Fruit fly (Drosophila melanogaster) whole organism, embryonic: ENCODE data around the gene LIMK1.
A peak's percentile ranks its signal among the peaks of the same experiment; 100 is the strongest.

ENCODE experiments used
- Atf3 ChIP-seq: fragments of 200-800 bp; sonication (Bioruptor generic); optimal IDR thresholded peaks from 3 replicates; lab custom pipeline; 2016; ENCODE audit warnings: missing biosample characterization, missing genetic modification characterization
- B-H2 ChIP-seq: fragments of 200-800 bp; sonication (Bioruptor generic); optimal IDR thresholded peaks from 2 replicates; lab custom pipeline; 2018; ENCODE audit warnings: missing biosample characterization, mild to moderate bottlenecking, missing genetic modification characterization
- CG1024 ChIP-seq: fragments of 200-800 bp; sonication (Bioruptor generic); IDR thresholded peaks from 2 replicates; pipeline ENCODE4 v1.3.6; 2022; ENCODE audit warnings: missing biosample characterization, missing genetic modification characterization
- CG11696 ChIP-seq: fragments of 200-800 bp; sonication (Bioruptor generic); IDR thresholded peaks from 2 replicates; pipeline ENCODE4 v1.3.6; 2022; ENCODE audit warnings: missing biosample characterization, missing genetic modification characterization
- CG13424 ChIP-seq: fragments of 200-800 bp; sonication (Bioruptor generic); optimal IDR thresholded peaks from 2 replicates; lab custom pipeline; 2019; ENCODE audit warnings: missing biosample characterization, mild to moderate bottlenecking, missing genetic modification characterization, moderate library complexity
- CG13894 ChIP-seq: fragments of 200-800 bp; sonication (Bioruptor generic); optimal IDR thresholded peaks from 3 replicates; lab custom pipeline; 2018; ENCODE audit warnings: missing biosample characterization, mild to moderate bottlenecking, missing genetic modification characterization, moderate library complexity
- CG14441 ChIP-seq: fragments of 200-800 bp; sonication (Bioruptor generic); IDR thresholded peaks from 2 replicates; pipeline ENCODE4 v1.3.6; 2022; ENCODE audit warnings: missing biosample characterization, missing genetic modification characterization
- CG15601 ChIP-seq: fragments of 200-800 bp; sonication (Bioruptor generic); optimal IDR thresholded peaks from 3 replicates; lab custom pipeline; 2019; ENCODE audit warnings: missing biosample characterization, mild to moderate bottlenecking, missing genetic modification characterization, moderate library complexity
- CG1602 ChIP-seq: fragments of 200-800 bp; sonication (Bioruptor generic); optimal IDR thresholded peaks from 3 replicates; lab custom pipeline; 2016; ENCODE audit warnings: missing biosample characterization, missing genetic modification characterization
- CG1647 ChIP-seq: fragments of 200-800 bp; sonication (Bioruptor generic); optimal IDR thresholded peaks from 3 replicates; lab custom pipeline; 2016; ENCODE audit warnings: missing biosample characterization, missing genetic modification characterization
- CG16863 ChIP-seq: fragments of 200-800 bp; sonication (Bioruptor generic); optimal IDR thresholded peaks from 3 replicates; lab custom pipeline; 2016; ENCODE audit warnings: missing biosample characterization, missing genetic modification characterization
- CG2712 ChIP-seq: fragments of 200-800 bp; optimal IDR thresholded peaks from 3 replicates; lab custom pipeline; 2019; ENCODE audit warnings: missing biosample characterization, mild to moderate bottlenecking, missing genetic modification characterization, moderate library complexity
- CG30403 ChIP-seq: fragments of 200-800 bp; sonication (Bioruptor generic); optimal IDR thresholded peaks from 3 replicates; lab custom pipeline; 2016; ENCODE audit warnings: missing biosample characterization, missing genetic modification characterization
- CG32532 ChIP-seq: fragments of 200-800 bp; sonication (Bioruptor generic); IDR thresholded peaks from 2 replicates; pipeline ENCODE4 v1.3.6; 2022; ENCODE audit warnings: missing biosample characterization, missing genetic modification characterization
- CG3407 ChIP-seq: fragments of 200-800 bp; sonication (Bioruptor generic); optimal IDR thresholded peaks from 2 replicates; lab custom pipeline; 2018; ENCODE audit warnings: missing biosample characterization, mild to moderate bottlenecking, missing genetic modification characterization
- CG34376 ChIP-seq: fragments of 200-800 bp; sonication (Bioruptor generic); optimal IDR thresholded peaks from 2 replicates; lab custom pipeline; 2018; ENCODE audit warnings: missing biosample characterization, mild to moderate bottlenecking, missing genetic modification characterization
- CG6175 ChIP-seq: fragments of 200-800 bp; sonication (Bioruptor generic); IDR thresholded peaks from 3 replicates; pipeline ENCODE4 v1.3.6; 2022; ENCODE audit warnings: missing biosample characterization, missing genetic modification characterization
- CG6765 ChIP-seq: fragments of 200-800 bp; sonication (Bioruptor generic); optimal IDR thresholded peaks from 3 replicates; lab custom pipeline; 2017; ENCODE audit warnings: missing biosample characterization, mild to moderate bottlenecking, missing genetic modification characterization
- CG6791 ChIP-seq: fragments of 200-800 bp; sonication (Bioruptor generic); IDR thresholded peaks from 3 replicates; pipeline ENCODE4 v1.3.6; 2022; ENCODE audit warnings: missing biosample characterization, missing genetic modification characterization; ENCODE audit not compliant: partially characterized antibody
- CG7271 ChIP-seq: fragments of 200-800 bp; sonication (Bioruptor generic); optimal IDR thresholded peaks from 2 replicates; lab custom pipeline; 2018; ENCODE audit warnings: missing biosample characterization, mild to moderate bottlenecking, missing genetic modification characterization, moderate library complexity
- CG7745 ChIP-seq: fragments of 200-800 bp; sonication (Bioruptor generic); optimal IDR thresholded peaks from 2 replicates; lab custom pipeline; 2018; ENCODE audit warnings: missing biosample characterization, mild to moderate bottlenecking, missing genetic modification characterization, moderate library complexity
- CG7839 ChIP-seq: fragments of 200-800 bp; sonication (Bioruptor generic); optimal IDR thresholded peaks from 3 replicates; lab custom pipeline; 2018; ENCODE audit warnings: missing biosample characterization, mild to moderate bottlenecking, missing genetic modification characterization, moderate library complexity
- CG7928 ChIP-seq: fragments of 200-800 bp; sonication (Bioruptor generic); optimal IDR thresholded peaks from 2 replicates; lab custom pipeline; 2017; ENCODE audit warnings: missing biosample characterization, mild to moderate bottlenecking, missing genetic modification characterization
- CG8924 ChIP-seq: fragments of 200-800 bp; optimal IDR thresholded peaks from 3 replicates; lab custom pipeline; 2019; ENCODE audit warnings: missing biosample characterization, mild to moderate bottlenecking, missing genetic modification characterization, moderate library complexity
- CG9727 ChIP-seq: fragments of 200-800 bp; sonication (Bioruptor generic); optimal IDR thresholded peaks from 3 replicates; lab custom pipeline; 2017; ENCODE audit warnings: missing biosample characterization, mild to moderate bottlenecking, missing genetic modification characterization
- CkIIα-i1 ChIP-seq: fragments of 200-800 bp; sonication (Bioruptor generic); IDR thresholded peaks from 2 replicates; pipeline ENCODE4 v1.3.6; 2022; ENCODE audit warnings: missing biosample characterization, missing genetic modification characterization
- Dbx ChIP-seq: fragments of 200-800 bp; sonication (Bioruptor generic); IDR thresholded peaks from 3 replicates; pipeline ENCODE4 v1.3.6; 2022; ENCODE audit warnings: missing biosample characterization, missing genetic modification characterization
- H15 ChIP-seq: fragments of 200-800 bp; sonication (Bioruptor generic); IDR thresholded peaks from 3 replicates; pipeline ENCODE4 v1.3.6; 2022; ENCODE audit warnings: missing biosample characterization, missing genetic modification characterization
- H2.0 ChIP-seq: fragments of 200-800 bp; sonication (Bioruptor generic); IDR thresholded peaks from 2 replicates; pipeline ENCODE4 v1.3.6; 2022; ENCODE audit warnings: missing biosample characterization, missing genetic modification characterization
- Kr ChIP-seq: fragments of 200-800 bp; sonication (Bioruptor generic); optimal IDR thresholded peaks from 2 replicates; lab custom pipeline; 2017; ENCODE audit warnings: missing biosample characterization, mild to moderate bottlenecking, missing genetic modification characterization
- Mad ChIP-seq: fragments of 200-800 bp; sonication (Bioruptor generic); optimal IDR thresholded peaks from 2 replicates; lab custom pipeline; 2016; ENCODE audit warnings: missing biosample characterization, missing genetic modification characterization
- Neu2 ChIP-seq: fragments of 200-800 bp; sonication (Bioruptor generic); optimal IDR thresholded peaks from 3 replicates; lab custom pipeline; 2016; ENCODE audit warnings: missing biosample characterization, missing genetic modification characterization, borderline replicate concordance
- Oaz ChIP-seq: fragments of 200-800 bp; sonication (Bioruptor generic); IDR thresholded peaks from 2 replicates; pipeline ENCODE4 v1.3.6; 2022; ENCODE audit warnings: missing biosample characterization, missing genetic modification characterization
- Sry-δ ChIP-seq: fragments of 200-800 bp; sonication (Bioruptor generic); optimal IDR thresholded peaks from 2 replicates; lab custom pipeline; 2016; ENCODE audit warnings: missing biosample characterization, missing genetic modification characterization
- Taf1 ChIP-seq: fragments of 200-800 bp; sonication (Bioruptor generic); IDR thresholded peaks from 2 replicates; pipeline ENCODE4 v1.3.6; 2022; ENCODE audit warnings: missing biosample characterization, missing genetic modification characterization
- Tbp ChIP-seq: fragments of >200 bp; optimal IDR thresholded peaks from 2 replicates; lab custom pipeline; 2018; ENCODE audit warnings: missing biosample characterization, missing genetic modification characterization
- ap ChIP-seq: fragments of 200-800 bp; sonication (Bioruptor generic); IDR thresholded peaks from 2 replicates; pipeline ENCODE4 v1.3.6; 2022; ENCODE audit warnings: missing biosample characterization, missing genetic modification characterization
- bigmax ChIP-seq: fragments of 200-800 bp; sonication (Bioruptor generic); optimal IDR thresholded peaks from 2 replicates; lab custom pipeline; 2018; ENCODE audit warnings: missing biosample characterization, mild to moderate bottlenecking, missing genetic modification characterization
- cato ChIP-seq: fragments of 200-800 bp; sonication (Bioruptor generic); optimal IDR thresholded peaks from 2 replicates; lab custom pipeline; 2016; ENCODE audit warnings: missing biosample characterization, missing genetic modification characterization, borderline replicate concordance
- dpn ChIP-seq, 2 experiments: fragments of 200-800 bp; sonication (Bioruptor generic); optimal IDR thresholded peaks; 3 replicates each; lab custom pipeline; 2016; ENCODE audit warnings: missing biosample characterization in 2 of 2, missing genetic modification characterization in 2 of 2
- gfzf ChIP-seq: fragments of 200-800 bp; sonication (Bioruptor generic); optimal IDR thresholded peaks from 2 replicates; lab custom pipeline; 2016; ENCODE audit warnings: missing biosample characterization, mild to moderate bottlenecking, missing genetic modification characterization, moderate library complexity
- lmd ChIP-seq: fragments of 200-800 bp; sonication (Bioruptor generic); IDR thresholded peaks from 2 replicates; pipeline ENCODE4 v1.3.6; 2022; ENCODE audit warnings: missing biosample characterization, missing genetic modification characterization
- lola ChIP-seq, 3 experiments: fragments of >200 bp in 2 of 3; fragments of 200-800 bp in 1 of 3; sonication (Bioruptor generic) in 1 of 3; optimal IDR thresholded peaks; 2 replicates each; lab custom pipeline; 2017 to 2019; ENCODE audit warnings: missing biosample characterization in 3 of 3, missing genetic modification characterization in 3 of 3, mild to moderate bottlenecking in 1 of 3, moderate library complexity in 1 of 3
- pzg ChIP-seq: fragments of 200-800 bp; sonication (Bioruptor generic); optimal IDR thresholded peaks from 3 replicates; lab custom pipeline; 2018; ENCODE audit warnings: missing biosample characterization, mild to moderate bottlenecking, missing genetic modification characterization, moderate library complexity
- rib ChIP-seq: fragments of 200-800 bp; sonication (Bioruptor generic); IDR thresholded peaks from 2 replicates; pipeline ENCODE4 v1.3.6; 2022; ENCODE audit warnings: missing biosample characterization, missing genetic modification characterization
- row ChIP-seq: fragments of 200-800 bp; sonication (Bioruptor generic); IDR thresholded peaks from 3 replicates; pipeline ENCODE4 v1.3.6; 2022; ENCODE audit warnings: missing biosample characterization, missing genetic modification characterization
- seq ChIP-seq: fragments of 200-800 bp; sonication (Bioruptor generic); IDR thresholded peaks from 2 replicates; pipeline ENCODE4 v1.3.6; 2022; ENCODE audit warnings: missing biosample characterization, missing genetic modification characterization
- sim ChIP-seq: fragments of 200-800 bp; sonication (Bioruptor generic); IDR thresholded peaks from 2 replicates; pipeline ENCODE4 v1.3.6; 2022; ENCODE audit warnings: missing biosample characterization, missing genetic modification characterization
- trem ChIP-seq: fragments of 200-800 bp; optimal IDR thresholded peaks from 3 replicates; lab custom pipeline; 2019; ENCODE audit warnings: missing biosample characterization, mild to moderate bottlenecking, missing genetic modification characterization, moderate library complexity
- twi ChIP-seq: fragments of 200-800 bp; optimal IDR thresholded peaks from 2 replicates; lab custom pipeline; 2019; ENCODE audit warnings: missing biosample characterization, mild to moderate bottlenecking, missing genetic modification characterization, moderate library complexity
- vvl ChIP-seq: fragments of 200-800 bp; sonication (Bioruptor generic); IDR thresholded peaks from 2 replicates; pipeline ENCODE4 v1.3.6; 2022; ENCODE audit warnings: missing biosample characterization, missing genetic modification characterization
- zf30C ChIP-seq: fragments of 200-800 bp; sonication (Bioruptor generic); optimal IDR thresholded peaks from 3 replicates; lab custom pipeline; 2018; ENCODE audit warnings: missing biosample characterization, mild to moderate bottlenecking, missing genetic modification characterization

The LIMK1 gene

dm6 chrX:12547657-12548056 lies 44.3 kb downstream of the LIMK1 start (continued):
- TF ChIP-seq CG2712 (tag; lab: Kevin White, UChicago) (no peak), CG16863 (GFP tag; lab: Kevin White, UChicago) (no peak), CG9727 (GFP tag; lab: Kevin White, UChicago) (no peak), CG11696 (no peak), Neu2 (GFP tag; lab: Kevin White, UChicago) (no peak), trem (tag; lab: Kevin White, UChicago) (peak; percentile 5), CG7928 (GFP tag; lab: Kevin White, UChicago) (no peak), CG7271 (tag; lab: Kevin White, UChicago) (no peak), CG6765 (GFP tag; lab: Kevin White, UChicago) (no peak), Mad (GFP tag; lab: Kevin White, UChicago) (no peak), CG34376 (GFP tag; lab: Kevin White, UChicago) (peak; percentile 25), vvl (no peak), CkIIα-i1 (GFP tag; lab: Robert Waterston, UW) (no peak), sim (GFP tag; lab: Robert Waterston, UW) (no peak), Tbp (GFP tag; lab: Kevin White, UChicago) (no peak), CG7839 (tag; lab: Kevin White, UChicago) (peak; percentile 51), row (GFP tag; lab: Robert Waterston, UW) (peak; percentile 74), lmd (peak; percentile 35), twi (tag; lab: Kevin White, UChicago) (no peak), B-H2 (peak; percentile 35), CG30403 (GFP tag; lab: Kevin White, UChicago) (peak; percentile 30), lola (GFP tag; optimal IDR thresholded peaks at IDR 0.05; lab: Kevin White, UChicago) (no peak), rib (GFP tag; lab: Robert Waterston, UW) (no peak), Taf1 (no peak), H2.0 (GFP tag; lab: Robert Waterston, UW) (no peak), CG1647 (GFP tag; lab: Kevin White, UChicago) (no peak), Sry-δ (GFP tag; lab: Kevin White, UChicago) (no peak), ap (no peak), CG1602 (GFP tag; lab: Kevin White, UChicago) (no peak), Atf3 (GFP tag; lab: Kevin White, UChicago) (no peak), CG6791 (GFP tag; lab: Robert Waterston, UW) (no peak), Dbx (GFP tag; lab: Robert Waterston, UW) (no peak), dpn (GFP tag; optimal IDR thresholded peaks at IDR 0.05; lab: Kevin White, UChicago) (peak in 1 of 2 experiments; percentile 40), H15 (GFP tag; lab: Robert Waterston, UW) (no peak), bigmax (GFP tag; lab: Kevin White, UChicago) (no peak), CG13894 (tag; lab: Kevin White, UChicago) (no peak), pzg (GFP tag; lab: Kevin White, UChicago) (no peak), seq (GFP tag; lab: Robert Waterston, UW) (no peak), CG13424 (tag; lab: Kevin White, UChicago) (peak; percentile 63), Kr (GFP tag; lab: Kevin White, UChicago) (no peak), CG7745 (tag; lab: Kevin White, UChicago) (no peak), zf30C (GFP tag; lab: Kevin White, UChicago) (no peak), CG15601 (tag; lab: Kevin White, UChicago) (peak; percentile 8), CG32532 (GFP tag; lab: Robert Waterston, UW) (peak; percentile 20; the same call in 1 of the 2 replicates), CG6175 (no peak), CG14441 (GFP tag; lab: Robert Waterston, UW) (no peak), CG8924 (tag; lab: Kevin White, UChicago) (peak; percentile 13), CG1024 (GFP tag; lab: Robert Waterston, UW) (no peak), CG3407 (GFP tag; lab: Kevin White, UChicago) (no peak), gfzf (no peak), Oaz (GFP tag; lab: Robert Waterston, UW) (no peak), cato (GFP tag; lab: Kevin White, UChicago) (no peak)
